In genomic region chrIII:5898631-5899030, ce11 we compare ENCODE assay signal across 5 worm cellular contexts.
TF ChIP-seq lines count a peak whose summit lies in the region.

No protein-coding gene starts in this region.

TF ChIP-seq in whole organism, L1 larva, 84 proteins besides CTCF, POLR2A, EP300 and RAD21:
- TF ChIP-seq unc-130 (tag; optimal IDR thresholded peaks at IDR 0.05; lab: Kevin White, UChicago), result peak; percentile 27
- peak; percentile 30 for TF ChIP-seq nhr-71 (tag; optimal IDR thresholded peaks at IDR 0.05; lab: Kevin White, UChicago)
- TF ChIP-seq sox-4 (tag; optimal IDR thresholded peaks at IDR 0.05; lab: Kevin White, UChicago), result no peak
- TF ChIP-seq snu-23 (GFP tag; optimal IDR thresholded peaks at IDR 0.05; lab: Kevin White, UChicago), result peak; percentile 18
- peak; percentile 37 for TF ChIP-seq rnt-1 (tag; optimal IDR thresholded peaks at IDR 0.05; lab: Kevin White, UChicago)
- no peak for TF ChIP-seq xbp-1 (tag; optimal IDR thresholded peaks at IDR 0.05; lab: Kevin White, UChicago)
- TF ChIP-seq efl-1 (optimal IDR thresholded peaks at IDR 0.05; lab: Kevin White, UChicago), result peak in 1 of 2 experiments; percentile 2
- no peak for TF ChIP-seq efl-1 (GFP tag; optimal IDR thresholded peaks at IDR 0.05 in 1 of 2; lab: Kevin White, UChicago)
- peak in 1 of 2 experiments; percentile 7 for TF ChIP-seq lsy-2 (tag; optimal IDR thresholded peaks at IDR 0.05; lab: Kevin White, UChicago)
- TF ChIP-seq blmp-1 (tag; optimal IDR thresholded peaks at IDR 0.05; lab: Kevin White, UChicago), result peak; percentile 64
- peak; percentile 74 for TF ChIP-seq lin-14 (GFP tag; optimal IDR thresholded peaks at IDR 0.05; lab: Kevin White, UChicago)

TF ChIP-seq in whole organism, L2 larva, 48 proteins besides CTCF, POLR2A, EP300 and RAD21:
- TF ChIP-seq F13H6.1 (tag; optimal IDR thresholded peaks at IDR 0.05; lab: Kevin White, UChicago) (peak; percentile 12), sma-9 (GFP tag; optimal IDR thresholded peaks at IDR 0.05; lab: Kevin White, UChicago) (no peak), sma-9 (tag; optimal IDR thresholded peaks at IDR 0.05; lab: Kevin White, UChicago) (no peak), unc-55 (GFP tag; optimal IDR thresholded peaks at IDR 0.05; lab: Kevin White, UChicago) (peak; percentile 23), gmeb-1 (tag; optimal IDR thresholded peaks at IDR 0.05; lab: Kevin White, UChicago) (no peak), nhr-6 (tag; optimal IDR thresholded peaks at IDR 0.05; lab: Kevin White, UChicago) (no peak), nhr-129 (tag; optimal IDR thresholded peaks at IDR 0.05; lab: Kevin White, UChicago) (peak; percentile 7), ztf-11 (tag; optimal IDR thresholded peaks at IDR 0.05; lab: Kevin White, UChicago) (no peak), dmd-4 (tag; optimal IDR thresholded peaks at IDR 0.05; lab: Kevin White, UChicago) (no peak), blmp-1 (tag; optimal IDR thresholded peaks at IDR 0.05; lab: Kevin White, UChicago; ENCODE audit: insufficient read depth) (no peak), lsy-2 (tag; optimal IDR thresholded peaks at IDR 0.05; lab: Kevin White, UChicago) (peak in 1 of 2 experiments; percentile 15)

TF ChIP-seq in whole organism, L4 larva, 104 proteins besides CTCF, POLR2A, EP300 and RAD21:
- TF ChIP-seq hlh-11 (tag; optimal IDR thresholded peaks at IDR 0.05; lab: Kevin White, UChicago) (peak; percentile 24), zfp-2 (tag; optimal IDR thresholded peaks at IDR 0.05; lab: Kevin White, UChicago) (no peak)
TF ChIP-seq in whole organism, L4 larva: peak in this region for 1.

TF ChIP-seq in whole organism, late embryonic, 69 proteins besides CTCF, POLR2A, EP300 and RAD21:
- peak; percentile 27 for TF ChIP-seq ceh-18 (tag; optimal IDR thresholded peaks at IDR 0.05; lab: Kevin White, UChicago)
- TF ChIP-seq hlh-8 (tag; optimal IDR thresholded peaks at IDR 0.05; lab: Kevin White, UChicago), result no peak
TF ChIP-seq in whole organism, late embryonic: peak in this region for 1.

TF ChIP-seq in whole organism, mixed stage, embryonic, 35 proteins besides CTCF, POLR2A, EP300 and RAD21:
- no peak for TF ChIP-seq flh-1 (GFP tag; optimal IDR thresholded peaks at IDR 0.05; lab: Kevin White, UChicago)
- peak; percentile 67 for TF ChIP-seq unc-120 (tag; optimal IDR thresholded peaks at IDR 0.05; lab: Kevin White, UChicago; ENCODE audit: poor library complexity, severe bottlenecking)
- TF ChIP-seq hlh-1 (tag; optimal IDR thresholded peaks at IDR 0.05; lab: Kevin White, UChicago), result peak; percentile 59

Comparison
In these comparisons a context has a peak if more than half of its experiments do, and no peak if none do; other contexts are left out.
1. Of the 29 proteins assayed by ChIP-seq in both whole organism, L4 larva and whole organism, L1 larva: peak only in whole organism, L4 larva: none; only in whole organism, L1 larva: unc-130; in both: none; in neither: 27; mixed calls (peak in some experiments, not most) for 1.